Worm (Caenorhabditis elegans) whole organism, L1 larva: Measurements from ENCODE around the gene Y45F10D.16.

Source experiments
- ama-1 ChIP-seq: fragments of 150-350 bp; optimal IDR thresholded peaks from 2 replicates; lab custom pipeline; 2014
- blmp-1 ChIP-seq: fragments of 150-350 bp; optimal IDR thresholded peaks from 2 replicates; lab custom pipeline; 2014; ENCODE audit warnings: missing biosample characterization, missing genetic modification characterization
- ces-1 ChIP-seq: fragments of 150-350 bp; optimal IDR thresholded peaks from 2 replicates; lab custom pipeline; 2014; ENCODE audit warnings: missing biosample characterization, missing genetic modification reagents, missing genetic modification characterization
- elt-2 ChIP-seq: sonication (generic microtip); optimal IDR thresholded peaks from 2 replicates; lab custom pipeline; 2016; ENCODE audit warnings: missing genetic modification characterization, mild to moderate bottlenecking, inconsistent platforms, missing compliant biosample characterization, missing genetic modification reagents
- fkh-10 ChIP-seq: sonication (generic microtip); optimal IDR thresholded peaks from 2 replicates; lab custom pipeline; 2017; ENCODE audit warnings: missing biosample characterization, missing genetic modification reagents, missing genetic modification characterization
- fkh-4 ChIP-seq: sonication (generic microtip); optimal IDR thresholded peaks from 2 replicates; lab custom pipeline; 2016; ENCODE audit warnings: missing compliant biosample characterization, missing genetic modification characterization, borderline replicate concordance
- jun-1 ChIP-seq: fragments of 150-350 bp; optimal IDR thresholded peaks from 2 replicates; lab custom pipeline; 2014; ENCODE audit warnings: missing biosample characterization, missing genetic modification reagents, missing genetic modification characterization
- lsy-2 ChIP-seq, 2 experiments: fragments of 150-350 bp; optimal IDR thresholded peaks; 2 replicates each; lab custom pipeline; 2014; ENCODE audit warnings: missing biosample characterization in 2 of 2, missing genetic modification characterization in 2 of 2
- mdl-1 ChIP-seq, 2 experiments: fragments of 150-350 bp; optimal IDR thresholded peaks; 2 replicates each; lab custom pipeline; 2014 to 2017; ENCODE audit warnings: missing biosample characterization in 2 of 2, missing genetic modification characterization in 2 of 2, inconsistent platforms in 1 of 2
- nhr-28 ChIP-seq: fragments of 150-350 bp; optimal IDR thresholded peaks from 2 replicates; lab custom pipeline; 2014; ENCODE audit warnings: missing biosample characterization, missing genetic modification characterization
- skn-1 ChIP-seq: fragments of 150-350 bp; optimal IDR thresholded peaks from 2 replicates; lab custom pipeline; 2014; ENCODE audit warnings: missing biosample characterization, missing genetic modification characterization
- snpc-4 ChIP-seq: fragments of 150-350 bp; optimal IDR thresholded peaks from 2 replicates; lab custom pipeline; 2014; ENCODE audit warnings: missing biosample characterization, missing genetic modification characterization
- sup-37 ChIP-seq: fragments of 200-800 bp; sonication (Bioruptor generic); optimal IDR thresholded peaks from 2 replicates; lab custom pipeline; 2018; ENCODE audit warnings: mild to moderate bottlenecking, missing genetic modification characterization, missing compliant biosample characterization
- ztf-11 ChIP-seq, 2 experiments: sonication (generic microtip); optimal IDR thresholded peaks; 2 replicates each; lab custom pipeline; 2016 to 2017; ENCODE audit warnings: missing genetic modification characterization in 2 of 2, missing biosample characterization in 1 of 2, missing compliant biosample characterization in 1 of 2

ce11 chrIV:13782319-13782718 lies 6.1 kb downstream of the Y45F10D.16 start:
- TF ChIP-seq mdl-1 (tag; optimal IDR thresholded peaks at IDR 0.05; lab: Kevin White, UChicago) (no peak), nhr-28 (tag; lab: Kevin White, UChicago) (no peak), lsy-2 (tag; optimal IDR thresholded peaks at IDR 0.05; lab: Kevin White, UChicago) (no peak), blmp-1 (tag; lab: Kevin White, UChicago) (no peak), jun-1 (tag; lab: Kevin White, UChicago) (no peak), ama-1 (lab: Kevin White, UChicago) (no peak), ztf-11 (tag; optimal IDR thresholded peaks at IDR 0.05; lab: Kevin White, UChicago) (no peak), snpc-4 (tag; lab: Kevin White, UChicago) (no peak), fkh-4 (no peak), ces-1 (GFP tag; lab: Kevin White, UChicago) (no peak), fkh-10 (GFP tag; lab: Kevin White, UChicago) (no peak), skn-1 (tag; lab: Kevin White, UChicago) (no peak), sup-37 (GFP tag; lab: Kevin White, UChicago) (no peak), elt-2 (tag; lab: Kevin White, UChicago) (no peak)
